Worm (Caenorhabditis elegans) whole organism, L1 larva: Measurements from ENCODE around the gene C02B8.1.

Experiments
- ets-5 ChIP-seq: fragments of 200-800 bp; sonication (Bioruptor generic); IDR thresholded peaks from 2 replicates; pipeline ENCODE4 v1.3.6; 2022; ENCODE audit warnings: missing genetic modification characterization, missing compliant biosample characterization
- lin-15B ChIP-seq: fragments of 150-350 bp; sonication (generic microtip); optimal IDR thresholded peaks from 3 replicates; lab custom pipeline; 2014; ENCODE audit warnings: missing biosample characterization, missing genetic modification characterization
- nhr-11 ChIP-seq: fragments of 150-350 bp; optimal IDR thresholded peaks from 2 replicates; lab custom pipeline; 2014; ENCODE audit warnings: missing biosample characterization, missing genetic modification characterization
- nhr-90 ChIP-seq: sonication (generic microtip); optimal IDR thresholded peaks from 2 replicates; lab custom pipeline; 2016; ENCODE audit warnings: mild to moderate bottlenecking, missing genetic modification characterization, missing compliant biosample characterization; ENCODE audit not compliant: poor library complexity
- snpc-4 ChIP-seq: fragments of 150-350 bp; optimal IDR thresholded peaks from 2 replicates; lab custom pipeline; 2014; ENCODE audit warnings: missing biosample characterization, missing genetic modification characterization
- ztf-11 ChIP-seq, 2 experiments: sonication (generic microtip); optimal IDR thresholded peaks; 2 replicates each; lab custom pipeline; 2016 to 2017; ENCODE audit warnings: missing genetic modification characterization in 2 of 2, missing biosample characterization in 1 of 2, missing compliant biosample characterization in 1 of 2

DNA sequence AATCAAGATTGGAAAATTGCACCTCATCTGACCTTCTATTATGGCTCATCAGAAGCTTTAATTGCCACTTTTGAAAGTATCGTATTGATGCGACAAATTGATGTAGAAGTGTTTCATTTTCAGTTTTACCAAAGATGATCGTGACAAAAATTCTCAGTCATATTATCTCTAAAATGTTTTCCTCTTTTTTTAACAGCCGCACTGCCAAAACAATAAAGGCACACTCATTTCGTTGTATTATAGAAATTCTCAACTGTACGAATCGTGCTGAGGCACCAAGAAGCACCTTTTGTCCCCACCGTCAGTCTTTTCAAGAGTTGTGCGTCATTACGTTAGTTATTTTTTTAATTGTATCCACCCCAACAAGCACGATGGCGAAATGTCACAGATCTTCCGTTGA, 39.6 kb upstream of the C02B8.1 start, which contains the start of gene K07E3.9:
- no peak for TF ChIP-seq ztf-11 (tag; optimal IDR thresholded peaks at IDR 0.05; lab: Kevin White, UChicago)
- no peak for TF ChIP-seq nhr-11 (tag; lab: Kevin White, UChicago)
- TF ChIP-seq snpc-4 (tag; lab: Kevin White, UChicago): no peak
- TF ChIP-seq lin-15B (tag; lab: Kevin White, UChicago): no peak
- TF ChIP-seq ets-5 (GFP tag; lab: Robert Waterston, UW): no peak
- no peak for TF ChIP-seq nhr-90
